Worm (Caenorhabditis elegans) whole organism, L2 larva: ENCODE measurements around the gene C04A11.5.

ENCODE experiments used
- C34F6.9 ChIP-seq: fragments of 150-350 bp; optimal IDR thresholded peaks from 2 replicates; lab custom pipeline; 2014; ENCODE audit warnings: missing biosample characterization, missing genetic modification characterization
- F13H6.1 ChIP-seq: sonication (generic microtip); optimal IDR thresholded peaks from 2 replicates; lab custom pipeline; 2016; ENCODE audit warnings: missing genetic modification characterization, missing compliant biosample characterization
- R02D3.7 ChIP-seq: fragments of 150-350 bp; optimal IDR thresholded peaks from 2 replicates; lab custom pipeline; 2014; ENCODE audit warnings: missing biosample characterization, missing genetic modification characterization
- ZK546.5 ChIP-seq: sonication (generic microtip); optimal IDR thresholded peaks from 2 replicates; lab custom pipeline; 2017; ENCODE audit warnings: missing biosample characterization, missing genetic modification characterization
- alr-1 ChIP-seq: fragments of 150-350 bp; optimal IDR thresholded peaks from 2 replicates; lab custom pipeline; 2014; ENCODE audit warnings: missing biosample characterization, missing genetic modification characterization
- aly-2 ChIP-seq: fragments of 150-350 bp; optimal IDR thresholded peaks from 2 replicates; lab custom pipeline; 2014; ENCODE audit warnings: missing biosample characterization, missing genetic modification characterization
- ama-1 ChIP-seq: fragments of 150-350 bp; optimal IDR thresholded peaks from 2 replicates; lab custom pipeline; 2018; ENCODE audit warnings: inconsistent platforms
- blmp-1 ChIP-seq: sonication (generic microtip); optimal IDR thresholded peaks from 2 replicates; lab custom pipeline; 2017; ENCODE audit warnings: missing genetic modification characterization, mild to moderate bottlenecking, missing compliant biosample characterization, antibody characterized with exemption, moderate library complexity; ENCODE audit not compliant: insufficient read depth
- ceh-16 ChIP-seq: fragments of 150-350 bp; optimal IDR thresholded peaks from 2 replicates; lab custom pipeline; 2014; ENCODE audit warnings: missing biosample characterization, missing genetic modification characterization
- ceh-82 ChIP-seq: fragments of 150-350 bp; optimal IDR thresholded peaks from 2 replicates; lab custom pipeline; 2014; ENCODE audit warnings: missing biosample characterization, missing genetic modification characterization
- crh-2 ChIP-seq: sonication (generic microtip); optimal IDR thresholded peaks from 2 replicates; lab custom pipeline; 2017; ENCODE audit warnings: missing biosample characterization, missing genetic modification characterization
- egl-27 ChIP-seq: sonication (generic microtip); optimal IDR thresholded peaks from 3 replicates; lab custom pipeline; 2017; ENCODE audit warnings: missing biosample characterization, missing genetic modification reagents, missing genetic modification characterization
- elt-1 ChIP-seq: fragments of 150-350 bp; optimal IDR thresholded peaks from 2 replicates; lab custom pipeline; 2014; ENCODE audit warnings: missing biosample characterization, missing genetic modification characterization
- elt-3 ChIP-seq: sonication (generic microtip); optimal IDR thresholded peaks from 2 replicates; lab custom pipeline; 2017; ENCODE audit warnings: missing biosample characterization, missing genetic modification characterization
- fos-1 ChIP-seq: fragments of 150-350 bp; optimal IDR thresholded peaks from 2 replicates; lab custom pipeline; 2014; ENCODE audit warnings: missing biosample characterization, missing genetic modification characterization
- lin-11 ChIP-seq: fragments of 150-350 bp; sonication (generic microtip); optimal IDR thresholded peaks from 2 replicates; lab custom pipeline; 2014; ENCODE audit warnings: missing biosample characterization, missing genetic modification characterization, inconsistent platforms, mixed read lengths
- lin-13 ChIP-seq: fragments of 150-350 bp; optimal IDR thresholded peaks from 2 replicates; lab custom pipeline; 2014; ENCODE audit warnings: missing biosample characterization, missing genetic modification reagents, missing genetic modification characterization
- lsy-2 ChIP-seq, 2 experiments: fragments of 150-350 bp in 1 of 2; sonication (generic microtip) in 1 of 2; optimal IDR thresholded peaks; 2 replicates each; lab custom pipeline; 2014 to 2017; ENCODE audit warnings: missing biosample characterization in 2 of 2, missing genetic modification characterization in 2 of 2
- mab-5 ChIP-seq: fragments of 150-350 bp; optimal IDR thresholded peaks from 2 replicates; lab custom pipeline; 2014; ENCODE audit warnings: missing biosample characterization, missing genetic modification characterization
- nhr-10 ChIP-seq: sonication (generic microtip); optimal IDR thresholded peaks from 2 replicates; lab custom pipeline; 2017; ENCODE audit warnings: missing biosample characterization, missing genetic modification characterization
- nhr-11 ChIP-seq: fragments of 150-350 bp; optimal IDR thresholded peaks from 2 replicates; lab custom pipeline; 2014; ENCODE audit warnings: missing biosample characterization, missing genetic modification characterization
- nhr-129 ChIP-seq: fragments of 150-350 bp; optimal IDR thresholded peaks from 2 replicates; lab custom pipeline; 2014; ENCODE audit warnings: missing biosample characterization, missing genetic modification characterization
- nhr-21 ChIP-seq: fragments of 150-350 bp; optimal IDR thresholded peaks from 2 replicates; lab custom pipeline; 2014; ENCODE audit warnings: missing biosample characterization, missing genetic modification characterization
- nhr-23 ChIP-seq: fragments of 150-350 bp; optimal IDR thresholded peaks from 2 replicates; lab custom pipeline; 2014; ENCODE audit warnings: missing biosample characterization, missing genetic modification reagents, missing genetic modification characterization
- nhr-237 ChIP-seq: fragments of 150-350 bp; optimal IDR thresholded peaks from 2 replicates; lab custom pipeline; 2014; ENCODE audit warnings: missing biosample characterization, missing genetic modification characterization
- nhr-25 ChIP-seq: fragments of 150-350 bp; sonication (generic microtip); optimal IDR thresholded peaks from 3 replicates; lab custom pipeline; 2014; ENCODE audit warnings: missing biosample characterization, missing genetic modification characterization
- nhr-6 ChIP-seq: fragments of 150-350 bp; optimal IDR thresholded peaks from 2 replicates; lab custom pipeline; 2014; ENCODE audit warnings: missing biosample characterization, missing genetic modification characterization
- nhr-77 ChIP-seq: fragments of 150-350 bp; optimal IDR thresholded peaks from 2 replicates; lab custom pipeline; 2014; ENCODE audit warnings: missing biosample characterization, missing genetic modification characterization
- peb-1 ChIP-seq: fragments of 150-350 bp; optimal IDR thresholded peaks from 2 replicates; lab custom pipeline; 2014; ENCODE audit warnings: missing biosample characterization, missing genetic modification characterization
- sem-4 ChIP-seq: fragments of 150-350 bp; optimal IDR thresholded peaks from 2 replicates; lab custom pipeline; 2014; ENCODE audit warnings: missing biosample characterization, missing genetic modification reagents, missing genetic modification characterization
- skn-1 ChIP-seq: sonication (generic microtip); optimal IDR thresholded peaks from 2 replicates; lab custom pipeline; 2017; ENCODE audit warnings: missing biosample characterization, missing genetic modification characterization
- sma-3 ChIP-seq: sonication (generic microtip); optimal IDR thresholded peaks from 2 replicates; lab custom pipeline; 2016; ENCODE audit warnings: missing genetic modification reagents, missing genetic modification characterization, missing compliant biosample characterization
- sma-9 ChIP-seq, 2 experiments: fragments of 150-350 bp in 1 of 2; sonication (generic microtip) in 1 of 2; optimal IDR thresholded peaks; 2 replicates each; lab custom pipeline; 2014 to 2016; ENCODE audit warnings: missing genetic modification characterization in 2 of 2, mild to moderate bottlenecking in 1 of 2, missing biosample characterization in 1 of 2, missing compliant biosample characterization in 1 of 2, missing genetic modification reagents in 1 of 2, moderate library complexity in 1 of 2
- snpc-4 ChIP-seq: fragments of 150-350 bp; optimal IDR thresholded peaks from 2 replicates; lab custom pipeline; 2014; ENCODE audit warnings: missing biosample characterization, missing genetic modification characterization
- unc-62 ChIP-seq: fragments of 150-350 bp; optimal IDR thresholded peaks from 2 replicates; lab custom pipeline; 2014; ENCODE audit warnings: missing biosample characterization, missing genetic modification reagents, missing genetic modification characterization
- ztf-1 ChIP-seq: fragments of 200-800 bp; sonication (Bioruptor generic); conservative IDR thresholded peaks from 2 replicates; pipeline ENCODE4 v1.3.6; 2022; ENCODE audit warnings: missing genetic modification characterization, missing compliant biosample characterization
- ztf-4 ChIP-seq: fragments of 150-350 bp; optimal IDR thresholded peaks from 2 replicates; lab custom pipeline; 2014; ENCODE audit warnings: missing biosample characterization, missing genetic modification characterization

Gene C04A11.5

ce11 chrX:13670966-13671365 lies 6.6 kb downstream of the C04A11.5 start:
- no peak for TF ChIP-seq sma-3 (GFP tag; lab: Kevin White, UChicago)
- TF ChIP-seq fos-1 (tag; lab: Kevin White, UChicago) = no peak
- peak; percentile 21 for TF ChIP-seq sma-9 (GFP tag; optimal IDR thresholded peaks at IDR 0.05; lab: Kevin White, UChicago)
- no peak for TF ChIP-seq sma-9 (tag; optimal IDR thresholded peaks at IDR 0.05; lab: Kevin White, UChicago)
- TF ChIP-seq nhr-25 (tag; lab: Kevin White, UChicago) = peak; percentile 6
- TF ChIP-seq nhr-129 (tag; lab: Kevin White, UChicago) = peak; percentile 5

- TF ChIP-seq F13H6.1 (tag; lab: Kevin White, UChicago) (peak; percentile 8), ZK546.5 (tag; lab: Kevin White, UChicago) (no peak), nhr-23 (tag; lab: Kevin White, UChicago) (no peak), sma-9 (GFP tag; optimal IDR thresholded peaks at IDR 0.05; lab: Kevin White, UChicago) (peak; percentile 65), sma-9 (tag; optimal IDR thresholded peaks at IDR 0.05; lab: Kevin White, UChicago) (no peak), sma-3 (GFP tag; lab: Kevin White, UChicago) (peak; percentile 50), unc-62 (GFP tag; lab: Kevin White, UChicago) (no peak), ceh-16 (tag; lab: Kevin White, UChicago) (no peak), R02D3.7 (tag; lab: Kevin White, UChicago) (no peak), skn-1 (no peak), ama-1 (lab: Kevin White, UChicago) (no peak), sem-4 (tag; lab: Kevin White, UChicago) (no peak), blmp-1 (tag; lab: Kevin White, UChicago) (no peak), snpc-4 (tag; lab: Kevin White, UChicago) (no peak), elt-1 (no peak), mab-5 (no peak), peb-1 (tag; lab: Kevin White, UChicago) (no peak), lin-11 (tag; lab: Kevin White, UChicago) (no peak), lin-13 (GFP tag; lab: Kevin White, UChicago) (no peak), C34F6.9 (tag; lab: Kevin White, UChicago) (no peak), ceh-82 (no peak), aly-2 (no peak), nhr-10 (tag; lab: Kevin White, UChicago) (no peak), nhr-21 (tag; lab: Kevin White, UChicago) (peak; percentile 30), egl-27 (tag; lab: Kevin White, UChicago) (peak; percentile 15), nhr-129 (tag; lab: Kevin White, UChicago) (peak; percentile 57), lsy-2 (tag; optimal IDR thresholded peaks at IDR 0.05; lab: Kevin White, UChicago) (no peak), crh-2 (tag; lab: Kevin White, UChicago) (peak; percentile 10), nhr-6 (tag; lab: Kevin White, UChicago) (no peak), ztf-4 (tag; lab: Kevin White, UChicago) (no peak), ztf-1 (no peak), fos-1 (tag; lab: Kevin White, UChicago) (peak; percentile 66)
Measured at ce11 chrX:13672622-13673021, 8.2 kb downstream of the C04A11.5 start.

DNA sequence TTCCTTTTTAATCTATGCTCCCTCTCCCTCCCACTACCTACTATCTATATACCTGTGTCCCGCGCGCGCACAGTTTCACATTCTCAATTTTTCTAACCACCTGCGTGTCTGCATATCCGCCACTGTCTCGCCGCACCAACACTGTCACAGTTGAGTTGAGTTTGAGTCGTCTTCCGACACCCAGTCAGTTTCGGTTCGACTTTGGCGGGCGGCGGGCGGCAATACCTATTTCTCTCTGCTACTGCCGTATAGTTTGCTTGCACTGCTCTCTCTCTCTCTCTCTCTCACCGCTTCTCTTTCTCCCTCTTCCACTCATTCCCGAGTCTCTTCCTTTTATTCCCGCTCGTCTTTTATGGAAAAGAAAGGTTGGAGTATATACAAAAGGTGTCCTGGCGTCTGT lies 11.1 kb downstream of the C04A11.5 start:
- TF ChIP-seq F13H6.1 (tag; lab: Kevin White, UChicago) (peak; percentile 59), aly-2 (no peak), peb-1 (tag; lab: Kevin White, UChicago) (peak; percentile 15), unc-62 (GFP tag; lab: Kevin White, UChicago) (no peak), fos-1 (tag; lab: Kevin White, UChicago) (no peak), sem-4 (tag; lab: Kevin White, UChicago) (no peak), sma-3 (GFP tag; lab: Kevin White, UChicago) (peak; percentile 27), alr-1 (tag; lab: Kevin White, UChicago) (no peak), egl-27 (tag; lab: Kevin White, UChicago) (no peak), nhr-11 (no peak)

DNA sequence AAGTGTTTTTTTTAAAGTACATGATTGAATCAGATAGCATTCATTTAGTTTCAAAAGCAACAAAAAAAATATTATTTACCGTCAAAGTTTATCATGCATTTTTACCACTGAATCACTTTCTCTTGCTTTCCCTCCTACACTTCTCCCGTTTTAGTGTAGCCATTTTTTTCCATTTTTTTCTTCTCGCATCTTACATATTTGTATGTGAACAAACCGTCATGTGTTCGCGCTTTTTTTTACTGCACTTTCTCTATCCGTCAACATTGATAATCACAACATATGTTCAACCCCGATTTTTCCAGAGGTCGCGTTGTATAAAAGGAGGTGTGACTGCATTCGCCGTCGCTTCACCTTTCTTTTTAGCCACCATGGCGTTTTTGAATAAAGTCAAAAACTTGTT lies 12.5 kb downstream of the C04A11.5 start, which contains the start of gene gck-4:
gck-4 (plus strand) TSS at position 301 of the 400 bp plus-strand sequence.
- peak; percentile 9 for TF ChIP-seq blmp-1 (tag; lab: Kevin White, UChicago)
- TF ChIP-seq nhr-77 (tag; lab: Kevin White, UChicago) = no peak
- TF ChIP-seq F13H6.1 (tag; lab: Kevin White, UChicago) = no peak
- TF ChIP-seq sem-4 (tag; lab: Kevin White, UChicago) = no peak
- no peak for TF ChIP-seq elt-3 (tag; lab: Kevin White, UChicago)
- TF ChIP-seq nhr-237 (tag; lab: Kevin White, UChicago) = no peak
- TF ChIP-seq ztf-1 = no peak
